Fruit fly (Drosophila melanogaster) whole organism, prepupa: ENCODE measurements around the gene CG13309.

Experiments used
- CG10631 ChIP-seq: fragments of 200-800 bp; sonication (Bioruptor generic); optimal IDR thresholded peaks from 2 replicates; lab custom pipeline; 2016; ENCODE audit warnings: missing biosample characterization, missing genetic modification characterization
- CG8632 ChIP-seq: fragments of 200-800 bp; sonication (Bioruptor generic); optimal IDR thresholded peaks from 3 replicates; lab custom pipeline; 2016; ENCODE audit warnings: missing biosample characterization, missing genetic modification characterization
- Hr39 ChIP-seq: fragments of 200-800 bp; sonication (Bioruptor generic); optimal IDR thresholded peaks from 2 replicates; lab custom pipeline; 2016; ENCODE audit warnings: missing biosample characterization, missing genetic modification characterization

DNA sequence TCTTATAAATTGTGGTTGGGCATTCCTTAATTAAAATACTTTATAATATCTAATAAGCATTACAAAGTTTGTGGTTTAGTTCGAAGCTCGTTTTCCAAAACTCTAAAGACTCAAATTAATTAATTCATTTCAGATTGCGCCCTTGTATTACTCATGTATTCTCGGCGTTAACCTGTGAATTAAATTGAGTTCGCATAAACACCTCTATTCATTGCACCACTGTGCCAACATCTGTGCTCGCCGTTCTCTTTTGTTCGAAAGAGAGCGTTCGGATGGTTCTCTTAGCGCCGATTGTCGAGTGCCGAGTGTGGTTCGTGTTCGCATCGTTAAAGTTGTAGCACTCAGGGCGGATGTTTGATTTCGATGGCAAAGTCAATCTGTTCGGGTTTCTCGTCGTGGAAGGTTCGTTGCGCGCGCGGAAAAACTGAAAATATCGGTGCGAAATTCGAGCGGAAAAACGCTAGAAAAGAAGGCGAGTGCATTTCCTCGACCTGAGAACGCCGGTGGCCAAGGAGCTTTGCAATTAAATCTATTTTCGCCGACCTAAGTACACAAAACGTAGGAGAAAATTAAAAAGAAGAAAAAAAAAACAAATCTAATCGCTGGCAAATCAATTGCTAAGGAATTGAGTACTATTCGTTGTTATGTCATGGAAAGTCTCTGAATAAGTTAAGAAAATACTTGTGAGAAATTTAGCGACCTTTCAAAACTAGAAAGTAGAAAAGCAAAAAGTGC is 17.1 kb downstream of the CG13309 start, which contains the start of gene dally:
- TF ChIP-seq Hr39 (GFP tag; lab: Kevin White, UChicago) (no peak), CG10631 (GFP tag; lab: Kevin White, UChicago) (no peak), CG8632 (GFP tag; lab: Kevin White, UChicago) (peak; percentile 9)
